Fruit fly (Drosophila melanogaster): Measurements from ENCODE around the gene Pfdn5.

Gene Pfdn5

DNA sequence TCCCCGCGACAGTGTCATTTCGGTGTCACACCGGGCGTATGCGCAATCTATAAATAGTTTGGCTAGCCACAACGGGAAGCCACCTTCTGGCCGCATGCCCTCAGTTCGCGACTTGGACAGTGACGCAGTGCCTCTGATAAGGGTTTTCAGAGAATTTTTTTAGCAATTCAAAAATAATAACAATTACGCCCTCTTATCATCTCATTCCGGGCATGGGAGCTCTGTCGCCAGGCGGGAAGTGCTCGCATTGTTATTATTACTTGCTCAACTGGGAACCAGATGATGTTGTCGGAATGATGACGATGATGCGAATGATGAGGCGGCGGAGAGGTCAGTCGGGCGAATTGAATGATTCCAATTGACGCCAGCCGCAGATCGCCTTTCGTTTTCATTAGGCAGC is 36.0 kb downstream of the Pfdn5 start:
- peak; percentile 35 for TF ChIP-seq CG5204 (GFP tag; optimal IDR thresholded peaks at IDR 0.05)
- TF ChIP-seq Mnt (GFP tag; optimal IDR thresholded peaks at IDR 0.05): no peak
- no peak for TF ChIP-seq Clk (GFP tag; optimal IDR thresholded peaks at IDR 0.05)
- TF ChIP-seq CG7045 (GFP tag; optimal IDR thresholded peaks at IDR 0.05): no peak
- peak; percentile 23 for TF ChIP-seq cic (GFP tag; optimal IDR thresholded peaks at IDR 0.05)
- TF ChIP-seq tj (GFP tag; optimal IDR thresholded peaks at IDR 0.05): no peak
- no peak for TF ChIP-seq bab1 (GFP tag; optimal IDR thresholded peaks at IDR 0.05)

DNA sequence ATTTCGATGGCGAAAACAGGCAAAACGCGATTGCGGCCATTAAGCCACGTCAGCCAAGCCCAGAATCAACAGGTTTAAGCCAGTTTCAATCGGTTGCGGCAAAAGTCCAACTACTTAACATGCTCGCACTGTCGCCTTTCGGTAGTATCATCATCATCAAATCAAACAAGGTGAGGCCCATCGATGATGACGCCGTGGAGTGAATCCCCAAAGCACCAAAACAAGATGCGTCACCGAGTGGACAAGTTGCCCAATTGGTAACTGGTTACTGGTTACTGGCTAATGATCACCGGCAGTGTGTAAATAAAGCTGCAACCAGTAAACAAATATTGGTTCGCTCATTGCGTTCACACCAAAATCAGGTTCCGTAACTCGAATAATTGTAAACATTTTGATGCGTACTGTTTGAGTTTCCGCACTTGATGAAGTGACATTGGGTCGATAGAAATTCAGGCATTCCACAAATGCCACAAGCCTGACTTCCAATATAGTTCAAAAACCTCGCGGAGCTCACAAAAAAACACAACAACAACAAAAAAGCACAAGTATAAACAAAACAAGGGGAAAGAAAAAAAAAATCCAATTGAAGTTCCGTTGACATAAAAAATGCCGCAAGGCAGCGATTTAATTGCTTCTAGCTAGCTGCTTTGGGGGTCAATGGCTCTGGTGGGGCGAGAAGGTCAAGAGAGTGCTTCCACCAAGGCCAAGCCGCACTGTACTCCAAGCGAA is 37.7 kb downstream of the Pfdn5 start:
- no peak for TF ChIP-seq CG7045 (GFP tag; optimal IDR thresholded peaks at IDR 0.05)
- TF ChIP-seq ovo (GFP tag; optimal IDR thresholded peaks at IDR 0.05): peak; percentile 13
- TF ChIP-seq bab1 (GFP tag; optimal IDR thresholded peaks at IDR 0.05): no peak
- TF ChIP-seq CG5204 (GFP tag; optimal IDR thresholded peaks at IDR 0.05): no peak
- no peak for TF ChIP-seq Hr96 (GFP tag; optimal IDR thresholded peaks at IDR 0.05)
- TF ChIP-seq kay (GFP tag; ENCODE audit: borderline replicate concordance): no peak
- no peak for TF ChIP-seq tj (GFP tag; optimal IDR thresholded peaks at IDR 0.05)

DNA sequence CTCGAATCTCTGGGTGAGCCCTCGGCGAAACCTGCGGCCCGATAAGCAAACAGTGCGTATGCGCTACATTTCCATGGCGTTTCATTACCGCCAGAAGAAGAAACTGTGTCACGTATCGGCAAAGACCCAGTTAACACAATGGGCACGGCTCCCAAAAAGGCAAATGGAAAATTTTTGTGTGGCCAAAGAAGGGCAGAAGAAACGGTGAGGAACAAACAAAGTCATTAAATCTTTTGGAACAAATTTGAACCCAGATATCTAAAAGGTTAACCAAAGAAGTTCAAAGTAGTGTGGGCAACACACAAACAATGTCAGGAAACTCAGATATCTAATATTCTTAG is 38.2 kb downstream of the Pfdn5 start:
- TF ChIP-seq CG14711 (tag; optimal IDR thresholded peaks at IDR 0.05) (no peak), pad (GFP tag; optimal IDR thresholded peaks at IDR 0.05) (no peak), CG7101 (tag; optimal IDR thresholded peaks at IDR 0.05) (no peak), Clk (GFP tag; optimal IDR thresholded peaks at IDR 0.05) (no peak), CG11617 (GFP tag; optimal IDR thresholded peaks at IDR 0.05) (no peak), CG12768 (GFP tag; optimal IDR thresholded peaks at IDR 0.05) (no peak), toe (GFP tag; optimal IDR thresholded peaks at IDR 0.05) (no peak), Hr96 (GFP tag; optimal IDR thresholded peaks at IDR 0.05) (no peak), bab1 (GFP tag; optimal IDR thresholded peaks at IDR 0.05) (no peak), Mnt (GFP tag; optimal IDR thresholded peaks at IDR 0.05) (no peak), CG5204 (GFP tag; optimal IDR thresholded peaks at IDR 0.05) (no peak), ovo (GFP tag; optimal IDR thresholded peaks at IDR 0.05) (no peak), cic (GFP tag; optimal IDR thresholded peaks at IDR 0.05) (no peak), kay (GFP tag; ENCODE audit: borderline replicate concordance) (no peak), Crg-1 (GFP tag; optimal IDR thresholded peaks at IDR 0.05) (no peak)

DNA sequence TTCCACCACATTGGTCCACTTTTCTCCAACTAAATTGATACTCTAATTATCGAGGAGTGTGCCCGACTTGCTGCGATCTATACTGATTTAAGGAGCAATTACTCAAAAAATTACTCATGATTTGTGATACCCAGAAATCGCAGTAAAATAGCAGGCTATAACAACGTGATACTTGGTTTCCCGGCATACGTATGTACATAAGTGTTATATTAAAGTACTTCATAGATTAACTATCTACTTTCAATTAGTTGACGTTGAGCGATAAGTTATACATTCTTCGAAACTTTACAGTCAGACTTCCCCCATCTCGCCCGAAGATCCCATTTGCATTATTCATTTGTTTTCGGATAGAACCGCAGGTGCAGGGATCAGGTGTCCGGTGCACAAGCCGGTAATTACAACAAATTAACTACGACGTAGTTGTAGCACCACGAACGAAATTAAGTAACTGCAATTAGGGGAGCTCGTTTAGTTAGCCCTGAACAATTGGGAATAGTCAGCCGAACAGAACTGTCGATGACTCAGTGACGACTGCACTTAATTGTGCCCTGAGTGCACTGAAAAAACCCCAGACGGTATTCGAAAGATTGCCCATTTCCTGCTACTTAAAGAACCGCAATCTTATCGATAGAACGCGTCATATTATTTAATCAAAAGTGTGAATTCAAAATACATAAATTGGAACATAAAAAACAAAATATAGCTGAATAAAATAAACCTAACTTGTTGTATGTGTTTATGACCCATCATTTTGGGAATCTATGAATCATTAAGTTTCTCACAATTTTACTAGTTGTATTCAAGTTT is 38.9 kb downstream of the Pfdn5 start:
- TF ChIP-seq CG5204 (GFP tag; optimal IDR thresholded peaks at IDR 0.05): peak; percentile 33
- no peak for TF ChIP-seq Clk (GFP tag; optimal IDR thresholded peaks at IDR 0.05)
- peak; percentile 5 for TF ChIP-seq CG11617 (GFP tag; optimal IDR thresholded peaks at IDR 0.05)
- TF ChIP-seq CG12768 (GFP tag; optimal IDR thresholded peaks at IDR 0.05): peak; percentile 22
- TF ChIP-seq cic (GFP tag; optimal IDR thresholded peaks at IDR 0.05): peak; percentile 62
- TF ChIP-seq kay (GFP tag; ENCODE audit: borderline replicate concordance): peak; percentile 92
- TF ChIP-seq CG14711 (tag; optimal IDR thresholded peaks at IDR 0.05): no peak

DNA sequence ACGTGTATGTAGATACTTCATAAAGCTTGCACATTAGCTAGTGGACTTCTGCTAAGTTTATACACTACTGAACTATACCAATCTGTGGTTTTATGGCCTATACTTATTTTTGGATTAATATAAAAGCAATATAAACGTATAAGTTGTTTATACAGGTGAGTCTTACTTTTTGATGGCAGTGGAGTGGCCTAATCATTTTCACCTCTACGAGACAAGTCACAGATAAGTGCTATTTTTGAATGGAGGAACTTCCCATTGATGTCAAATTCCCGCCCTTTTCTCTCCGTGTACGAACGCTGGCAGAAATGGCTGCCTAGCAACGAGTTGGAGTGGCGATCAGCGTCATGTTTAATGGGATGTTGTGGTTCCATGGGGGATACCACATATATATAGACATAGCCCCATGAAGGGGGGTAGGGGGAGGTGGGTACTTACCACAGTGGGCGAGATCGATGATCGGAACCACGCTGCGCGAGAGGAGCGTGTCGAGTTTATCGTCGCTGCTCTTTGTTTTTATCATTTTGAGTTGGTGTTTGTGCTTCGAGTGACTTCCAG is 39.6 kb downstream of the Pfdn5 start:
- TF ChIP-seq CG14711 (tag; optimal IDR thresholded peaks at IDR 0.05) (no peak), tj (GFP tag; optimal IDR thresholded peaks at IDR 0.05) (no peak), CG5204 (GFP tag; optimal IDR thresholded peaks at IDR 0.05) (no peak), CG7045 (GFP tag; optimal IDR thresholded peaks at IDR 0.05) (no peak), cnc (optimal IDR thresholded peaks at IDR 0.05) (no peak), pad (GFP tag; optimal IDR thresholded peaks at IDR 0.05) (no peak), CG12768 (GFP tag; optimal IDR thresholded peaks at IDR 0.05) (no peak), CG33017 (tag; optimal IDR thresholded peaks at IDR 0.05) (peak; percentile 2)

DNA sequence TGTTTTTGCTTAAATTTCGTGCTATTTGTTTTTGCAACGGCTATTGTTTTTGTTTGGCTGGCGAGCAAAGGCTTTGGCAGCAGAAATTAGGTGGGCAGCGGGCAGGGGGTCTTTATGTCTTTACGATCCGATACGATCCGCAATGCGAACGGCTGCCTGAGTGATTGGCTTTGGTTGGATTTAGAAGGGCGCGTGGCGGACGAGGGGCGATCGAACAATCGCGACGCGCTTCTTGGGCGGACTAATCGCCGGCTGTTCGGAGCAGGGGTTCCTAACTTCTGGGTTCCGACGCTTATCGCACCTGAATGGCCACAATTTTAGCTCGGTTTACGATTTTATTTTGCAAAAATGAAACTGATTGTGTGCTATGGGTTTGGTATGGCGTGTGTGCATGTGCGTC is 40.4 kb downstream of the Pfdn5 start:
- peak; percentile 61 for TF ChIP-seq cic (GFP tag; optimal IDR thresholded peaks at IDR 0.05)
- peak; percentile 86 for TF ChIP-seq tj (GFP tag; optimal IDR thresholded peaks at IDR 0.05)
- TF ChIP-seq cnc (optimal IDR thresholded peaks at IDR 0.05): no peak
- TF ChIP-seq toe (GFP tag; optimal IDR thresholded peaks at IDR 0.05): peak; percentile 29
- TF ChIP-seq CG1620 (GFP tag; optimal IDR thresholded peaks at IDR 0.05): no peak
- no peak for TF ChIP-seq Hr96 (GFP tag; optimal IDR thresholded peaks at IDR 0.05)
- TF ChIP-seq Mnt (GFP tag; optimal IDR thresholded peaks at IDR 0.05): peak; percentile 28

DNA sequence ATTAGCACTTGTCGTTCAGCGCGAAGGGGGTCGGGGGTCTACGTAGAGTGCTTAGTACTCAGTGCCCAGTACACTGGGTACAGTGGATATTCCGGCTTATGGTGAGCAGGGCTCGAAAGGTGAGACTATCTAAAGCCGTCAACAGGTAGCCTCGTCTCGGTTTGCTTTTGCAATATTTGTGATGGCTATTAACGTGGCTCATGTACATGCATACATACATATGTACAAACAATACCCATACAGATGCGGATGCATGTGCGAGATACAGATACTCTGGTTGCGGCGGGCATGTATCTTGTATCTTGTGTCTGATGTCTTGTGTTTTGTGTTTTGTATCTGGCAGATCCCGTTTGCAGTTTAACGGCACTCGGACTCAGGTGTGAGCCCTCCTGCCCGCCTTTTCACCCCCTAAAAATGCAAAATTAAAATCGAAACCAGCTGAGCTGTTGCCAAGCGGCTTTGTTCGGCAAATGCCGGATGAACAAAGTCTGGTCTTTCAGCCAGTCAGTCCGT is 40.9 kb downstream of the Pfdn5 start:
- no peak for TF ChIP-seq CG7101 (tag; optimal IDR thresholded peaks at IDR 0.05)
- no peak for TF ChIP-seq cnc (optimal IDR thresholded peaks at IDR 0.05)
- no peak for TF ChIP-seq Clk (GFP tag; optimal IDR thresholded peaks at IDR 0.05)
- no peak for TF ChIP-seq tj (GFP tag; optimal IDR thresholded peaks at IDR 0.05)
- no peak for TF ChIP-seq Mnt (GFP tag; optimal IDR thresholded peaks at IDR 0.05)
- TF ChIP-seq CG1620 (GFP tag; optimal IDR thresholded peaks at IDR 0.05): no peak
- TF ChIP-seq CG14711 (tag; optimal IDR thresholded peaks at IDR 0.05): no peak
- no peak for TF ChIP-seq kay (GFP tag; ENCODE audit: borderline replicate concordance)
- TF ChIP-seq bab1 (GFP tag; optimal IDR thresholded peaks at IDR 0.05): no peak
- TF ChIP-seq CG12768 (GFP tag; optimal IDR thresholded peaks at IDR 0.05): no peak
- no peak for TF ChIP-seq ovo (GFP tag; optimal IDR thresholded peaks at IDR 0.05)
- TF ChIP-seq CG5204 (GFP tag; optimal IDR thresholded peaks at IDR 0.05): no peak
- no peak for TF ChIP-seq CG33017 (tag; optimal IDR thresholded peaks at IDR 0.05)
- TF ChIP-seq toe (GFP tag; optimal IDR thresholded peaks at IDR 0.05): no peak
- no peak for TF ChIP-seq CG7045 (GFP tag; optimal IDR thresholded peaks at IDR 0.05)
- no peak for TF ChIP-seq pad (GFP tag; optimal IDR thresholded peaks at IDR 0.05)
- no peak for TF ChIP-seq Crg-1 (GFP tag; optimal IDR thresholded peaks at IDR 0.05)

All from whole organism, adult.